Fruit fly (Drosophila melanogaster): Measurements from ENCODE around the gene CG14518.

The CG14518 gene

dm6 chr3R:29063207-29063920, 38.6 kb downstream of the CG14518 start (continued):
- TF ChIP-seq tin (GFP tag; optimal IDR thresholded peaks at IDR 0.05) = peak; percentile 50
- peak; percentile 41 for TF ChIP-seq sqz (GFP tag; optimal IDR thresholded peaks at IDR 0.05)
- TF ChIP-seq odd (GFP tag; optimal IDR thresholded peaks at IDR 0.05) = peak; percentile 64
- TF ChIP-seq fd102C (GFP tag; optimal IDR thresholded peaks at IDR 0.05) = no peak
- TF ChIP-seq fd3F (GFP tag; optimal IDR thresholded peaks at IDR 0.05) = peak; percentile 64
- TF ChIP-seq CG13123 (GFP tag; optimal IDR thresholded peaks at IDR 0.05) = no peak
- no peak for TF ChIP-seq ro (GFP tag; IDR thresholded peaks at IDR 0.05)
- TF ChIP-seq nom (GFP tag; optimal IDR thresholded peaks at IDR 0.05) = peak; percentile 34
- TF ChIP-seq bigmax (GFP tag; optimal IDR thresholded peaks at IDR 0.05) = no peak
- peak; percentile 77 for TF ChIP-seq Meics (GFP tag; optimal IDR thresholded peaks at IDR 0.05)
- TF ChIP-seq fd64A (GFP tag; optimal IDR thresholded peaks at IDR 0.05) = no peak
- TF ChIP-seq knrl (GFP tag; IDR thresholded peaks at IDR 0.05; ENCODE audit: partially characterized antibody) = no peak
- TF ChIP-seq jumu (GFP tag; optimal IDR thresholded peaks at IDR 0.05) = peak; percentile 2
- TF ChIP-seq CG11398 (GFP tag; optimal IDR thresholded peaks at IDR 0.05) = peak; percentile 49
- no peak for TF ChIP-seq aop (GFP tag; IDR thresholded peaks at IDR 0.05)
- TF ChIP-seq chn (GFP tag; optimal IDR thresholded peaks at IDR 0.05) = peak; percentile 34
- peak; percentile 77 for TF ChIP-seq MESR4 (GFP tag; optimal IDR thresholded peaks at IDR 0.05)
- TF ChIP-seq CG6254 (GFP tag; optimal IDR thresholded peaks at IDR 0.05) = peak; percentile 37
- no peak for TF ChIP-seq CG6175 (GFP tag; IDR thresholded peaks at IDR 0.05)
- TF ChIP-seq CG4328 (GFP tag; optimal IDR thresholded peaks at IDR 0.05) = peak; percentile 70
- TF ChIP-seq CG11696 (GFP tag; IDR thresholded peaks at IDR 0.05) = no peak
- TF ChIP-seq wor (GFP tag; IDR thresholded peaks at IDR 0.05) = no peak
- TF ChIP-seq Pdp1 (GFP tag; optimal IDR thresholded peaks at IDR 0.05) = peak; percentile 6 to 55
- no peak for TF ChIP-seq HLH4C (GFP tag; IDR thresholded peaks at IDR 0.05; ENCODE audit: partially characterized antibody)
- no peak for TF ChIP-seq vfl (GFP tag; optimal IDR thresholded peaks at IDR 0.05)
- no peak for TF ChIP-seq ara (GFP tag; IDR thresholded peaks at IDR 0.05)
- TF ChIP-seq CG3407 (GFP tag; optimal IDR thresholded peaks at IDR 0.05) = peak; percentile 48
- TF ChIP-seq Bteb2 (GFP tag; optimal IDR thresholded peaks at IDR 0.05) = no peak
- peak; percentile 14 for TF ChIP-seq CG9876 (GFP tag; optimal IDR thresholded peaks at IDR 0.05)
- TF ChIP-seq CG15601 (tag; optimal IDR thresholded peaks at IDR 0.05) = peak; percentile 61
- TF ChIP-seq dysf (GFP tag; IDR thresholded peaks at IDR 0.05) = no peak
- TF ChIP-seq Atf-2 (GFP tag; optimal IDR thresholded peaks at IDR 0.05) = no peak
- TF ChIP-seq slp2 (GFP tag; optimal IDR thresholded peaks at IDR 0.05) = peak; percentile 9
- no peak for TF ChIP-seq Ada2b (GFP tag; IDR thresholded peaks at IDR 0.05)
- TF ChIP-seq CG10267 (tag; optimal IDR thresholded peaks at IDR 0.05) = peak; percentile 80
- peak; percentile 13 for TF ChIP-seq HmgZ (tag; optimal IDR thresholded peaks at IDR 0.05)
- TF ChIP-seq dpn (GFP tag; optimal IDR thresholded peaks at IDR 0.05) = peak; percentile 38 to 48
- TF ChIP-seq CG2129 (GFP tag; IDR thresholded peaks at IDR 0.05; ENCODE audit: partially characterized antibody) = no peak
- no peak for TF ChIP-seq gcm2 (GFP tag; optimal IDR thresholded peaks at IDR 0.05)
- no peak for TF ChIP-seq sim (GFP tag; IDR thresholded peaks at IDR 0.05)
- no peak for TF ChIP-seq tll (GFP tag; optimal IDR thresholded peaks at IDR 0.05)
- peak; percentile 69 for TF ChIP-seq Blimp-1 (GFP tag; optimal IDR thresholded peaks at IDR 0.05)
- TF ChIP-seq CG13624 (GFP tag; optimal IDR thresholded peaks at IDR 0.05) = peak; percentile 59
- peak; percentile 33 for TF ChIP-seq Deaf1 (tag; optimal IDR thresholded peaks at IDR 0.05)
- TF ChIP-seq CG11560 (tag; IDR thresholded peaks at IDR 0.05) = no peak
- no peak for TF ChIP-seq CG14014 (GFP tag; IDR thresholded peaks at IDR 0.05)
- TF ChIP-seq H15 (GFP tag; IDR thresholded peaks at IDR 0.05) = no peak
- peak; percentile 34 for TF ChIP-seq CG12219 (GFP tag; optimal IDR thresholded peaks at IDR 0.05)
- TF ChIP-seq stwl (tag; optimal IDR thresholded peaks at IDR 0.05) = peak; percentile 22

Data from whole organism, embryonic.